Worm (Caenorhabditis elegans): Measurements from ENCODE around the gene F17C11.2.

Gene F17C11.2

DNA sequence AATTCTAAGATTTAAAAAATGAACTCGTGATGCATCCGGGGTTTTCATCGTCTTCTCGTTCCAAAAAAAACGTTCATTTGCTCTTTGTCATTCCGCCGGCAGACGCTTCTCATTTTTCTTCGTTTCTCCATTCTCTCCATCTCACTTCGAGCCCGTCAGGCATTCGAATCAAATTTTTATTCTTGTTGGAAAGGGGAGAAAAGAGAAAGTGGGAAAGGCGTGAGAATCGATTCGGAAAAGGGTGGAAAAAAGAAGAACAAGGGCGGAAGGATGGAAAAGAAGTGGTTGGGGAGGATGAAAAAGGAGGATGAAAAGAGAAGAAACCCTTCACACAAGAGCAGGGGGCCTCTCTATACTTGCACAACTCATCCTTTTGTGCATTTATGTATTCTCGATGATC lies 43.2 kb upstream of the F17C11.2 start:
- TF ChIP-seq ceh-31 (tag; optimal IDR thresholded peaks at IDR 0.05) (peak; percentile 9), ceh-48 (tag; optimal IDR thresholded peaks at IDR 0.05) (peak; percentile 18), unc-42 (tag; optimal IDR thresholded peaks at IDR 0.05) (peak; percentile 58), C38D4.7 (GFP tag; optimal IDR thresholded peaks at IDR 0.05) (no peak)

DNA sequence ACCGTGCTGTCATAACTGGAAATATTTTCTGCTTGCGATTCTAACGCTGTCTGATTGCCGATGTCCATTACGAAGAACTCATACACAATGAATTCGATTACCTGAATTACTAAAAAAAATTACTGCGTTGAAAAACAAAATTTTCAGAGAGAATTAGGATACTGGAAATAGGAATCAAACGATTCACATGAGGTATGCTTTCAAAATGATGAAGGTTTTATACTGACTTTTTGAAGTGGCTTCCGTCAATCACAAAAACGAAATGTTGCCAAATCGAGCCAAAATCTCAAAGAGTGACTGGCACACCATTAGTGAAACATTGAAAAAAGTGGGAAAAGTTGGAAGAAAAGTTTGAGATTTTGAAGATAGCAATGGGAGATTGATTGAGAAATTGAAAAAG lies 39.0 kb upstream of the F17C11.2 start, which contains the start of gene zzz-1:
TSS of gene zzz-1 (minus strand) at position 101 of the 400 bp plus-strand sequence.
- TF ChIP-seq ref-2 (tag; optimal IDR thresholded peaks at IDR 0.05) (no peak), dmd-4 (tag; optimal IDR thresholded peaks at IDR 0.05; ENCODE audit: borderline replicate concordance) (no peak), sox-2 (GFP tag; IDR thresholded peaks at IDR 0.05) (no peak), ceh-18 (tag; optimal IDR thresholded peaks at IDR 0.05) (no peak), fkh-6 (tag; optimal IDR thresholded peaks at IDR 0.05) (no peak), nhr-232 (tag; optimal IDR thresholded peaks at IDR 0.05) (no peak), madf-2 (tag; optimal IDR thresholded peaks at IDR 0.05) (no peak), unc-86 (tag; optimal IDR thresholded peaks at IDR 0.05) (no peak), elt-2 (tag; optimal IDR thresholded peaks at IDR 0.05) (no peak), lim-6 (tag; optimal IDR thresholded peaks at IDR 0.05) (no peak), ama-1 (optimal IDR thresholded peaks at IDR 0.05) (no peak), che-1 (tag; optimal IDR thresholded peaks at IDR 0.05) (no peak), ceh-6 (GFP tag; optimal IDR thresholded peaks at IDR 0.05) (no peak), sdc-2 (tag; optimal IDR thresholded peaks at IDR 0.05) (no peak)

DNA sequence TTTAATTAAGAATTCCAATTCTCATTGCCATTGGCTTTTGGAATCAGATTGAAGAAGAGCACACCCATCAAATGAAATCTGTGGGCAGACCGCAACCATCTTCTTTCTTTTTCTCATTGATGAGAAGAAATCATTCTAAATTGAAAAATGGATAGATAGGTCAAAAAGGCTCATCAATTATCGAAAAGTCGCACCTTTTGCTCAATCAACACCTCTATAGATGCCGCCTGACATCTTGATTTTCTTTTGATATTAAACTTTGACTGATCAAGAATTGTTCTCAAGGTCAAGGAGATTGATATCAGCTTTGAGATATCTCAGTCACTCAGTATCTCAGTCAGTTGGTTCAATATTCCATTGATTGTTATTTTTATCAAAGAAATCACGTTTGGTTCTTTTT lies 38.1 kb upstream of the F17C11.2 start:
- no peak for TF ChIP-seq che-1 (tag; optimal IDR thresholded peaks at IDR 0.05)
- no peak for TF ChIP-seq unc-42 (tag; optimal IDR thresholded peaks at IDR 0.05)
- no peak for TF ChIP-seq ztf-16 (tag; optimal IDR thresholded peaks at IDR 0.05)
- no peak for TF ChIP-seq hlh-8 (tag; optimal IDR thresholded peaks at IDR 0.05)
- no peak for TF ChIP-seq elt-4 (tag; optimal IDR thresholded peaks at IDR 0.05)
- no peak for TF ChIP-seq ahr-1 (tag; optimal IDR thresholded peaks at IDR 0.05)
- no peak for TF ChIP-seq nhr-232 (tag; optimal IDR thresholded peaks at IDR 0.05)
- no peak for TF ChIP-seq zip-5 (tag; optimal IDR thresholded peaks at IDR 0.05)
- no peak for TF ChIP-seq tbx-7 (tag; optimal IDR thresholded peaks at IDR 0.05)
- TF ChIP-seq ceh-24 (tag; optimal IDR thresholded peaks at IDR 0.05): no peak
- no peak for TF ChIP-seq elt-2 (tag; optimal IDR thresholded peaks at IDR 0.05)
- TF ChIP-seq ets-4 (tag; optimal IDR thresholded peaks at IDR 0.05): no peak
- TF ChIP-seq sox-2 (GFP tag; IDR thresholded peaks at IDR 0.05): no peak

DNA sequence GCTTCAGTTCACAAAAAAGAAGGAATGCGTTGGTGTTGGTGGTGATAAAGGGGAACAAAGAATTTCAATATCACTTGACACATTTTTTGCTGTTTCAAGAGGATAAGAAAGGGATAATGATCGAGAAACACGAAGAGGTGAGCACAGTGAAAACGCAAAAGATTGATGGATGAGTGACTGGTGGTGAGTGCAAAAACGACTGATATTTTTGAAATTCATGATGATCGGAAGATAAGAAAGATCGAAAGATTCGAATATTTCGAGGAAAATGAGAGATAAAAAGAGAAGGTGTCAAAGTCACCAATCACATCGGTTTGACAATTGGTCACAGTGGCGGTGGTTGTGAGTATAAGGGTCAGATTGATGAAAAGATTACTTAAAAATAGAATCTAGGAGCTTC lies 32.1 kb upstream of the F17C11.2 start:
- TF ChIP-seq ceh-18 (tag; optimal IDR thresholded peaks at IDR 0.05) (peak; percentile 2), tbx-7 (tag; optimal IDR thresholded peaks at IDR 0.05) (no peak)

DNA sequence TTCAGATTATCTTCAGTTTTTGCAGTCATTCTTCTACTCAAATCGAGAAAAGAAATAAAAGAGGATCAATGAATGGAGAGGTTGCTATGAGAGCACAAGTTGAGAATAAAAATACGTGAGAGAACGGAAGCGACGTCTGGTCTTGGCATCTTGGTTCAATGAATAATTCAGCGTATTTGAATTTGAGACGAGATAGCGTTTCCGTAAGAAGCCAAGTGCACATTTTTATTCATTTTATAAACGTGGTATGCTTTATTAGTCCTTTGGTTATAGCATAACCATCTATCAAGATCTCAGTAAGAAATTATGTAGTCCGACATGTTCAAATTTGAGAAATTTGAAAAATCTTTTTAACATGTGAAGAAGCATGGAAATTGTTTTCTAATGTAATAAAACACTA lies 29.7 kb upstream of the F17C11.2 start, which contains the start of gene F58B4.2:
TSS of gene F58B4.2 (minus strand) at position 101 of the 400 bp plus-strand sequence.
- TF ChIP-seq pros-1 (tag; optimal IDR thresholded peaks at IDR 0.05): no peak
- no peak for TF ChIP-seq ceh-30 (tag; optimal IDR thresholded peaks at IDR 0.05)
- no peak for TF ChIP-seq ceh-14 (tag; optimal IDR thresholded peaks at IDR 0.05)
- no peak for TF ChIP-seq odd-2 (tag; optimal IDR thresholded peaks at IDR 0.05)
- no peak for TF ChIP-seq F13H6.1 (tag; optimal IDR thresholded peaks at IDR 0.05)
- no peak for TF ChIP-seq ztf-16 (tag; optimal IDR thresholded peaks at IDR 0.05)
- TF ChIP-seq pha-2 (tag; optimal IDR thresholded peaks at IDR 0.05): no peak
- no peak for TF ChIP-seq ceh-31 (tag; optimal IDR thresholded peaks at IDR 0.05)
- no peak for TF ChIP-seq ceh-24 (tag; optimal IDR thresholded peaks at IDR 0.05)
- no peak for TF ChIP-seq ceh-48 (tag; optimal IDR thresholded peaks at IDR 0.05)
- no peak for TF ChIP-seq pax-1 (tag; optimal IDR thresholded peaks at IDR 0.05)
- TF ChIP-seq T23F11.4 (GFP tag; optimal IDR thresholded peaks at IDR 0.05): no peak
- no peak for TF ChIP-seq zip-5 (tag; optimal IDR thresholded peaks at IDR 0.05)

DNA sequence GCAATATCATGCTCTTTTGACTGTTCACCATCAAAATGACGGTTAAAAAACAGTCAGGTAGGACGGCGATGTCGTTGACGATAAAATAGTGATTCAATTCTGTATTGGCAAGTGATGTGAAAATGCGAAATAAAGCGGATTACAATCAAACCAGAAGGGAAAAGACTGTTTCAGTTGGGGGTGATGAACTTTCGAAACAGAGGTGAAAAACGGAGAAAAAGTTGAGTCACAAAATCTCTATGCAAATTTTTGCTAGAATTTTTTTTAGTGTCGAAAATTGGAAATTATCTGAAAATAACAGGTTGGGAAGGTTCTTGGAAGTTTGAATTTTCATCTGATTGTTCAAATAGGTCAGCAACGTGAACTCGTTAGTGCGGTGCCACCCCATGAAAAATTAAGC lies 26.3 kb upstream of the F17C11.2 start, which contains the start of gene nas-31:
TSS of gene nas-31 (minus strand) at position 101 of the 400 bp plus-strand sequence.
- TF ChIP-seq ama-1 (optimal IDR thresholded peaks at IDR 0.05): no peak
- no peak for TF ChIP-seq ahr-1 (tag; optimal IDR thresholded peaks at IDR 0.05)
- no peak for TF ChIP-seq tbx-7 (tag; optimal IDR thresholded peaks at IDR 0.05)
- no peak for TF ChIP-seq C08G9.2 (tag; optimal IDR thresholded peaks at IDR 0.05)
- TF ChIP-seq odd-2 (tag; optimal IDR thresholded peaks at IDR 0.05): no peak
- TF ChIP-seq T23F11.4 (GFP tag; optimal IDR thresholded peaks at IDR 0.05): no peak
- no peak for TF ChIP-seq pha-4 (tag; optimal IDR thresholded peaks at IDR 0.05)
- no peak for TF ChIP-seq hlh-15 (tag; optimal IDR thresholded peaks at IDR 0.05)
- no peak for TF ChIP-seq F13H6.1 (tag; optimal IDR thresholded peaks at IDR 0.05)
- no peak for TF ChIP-seq ztf-16 (tag; optimal IDR thresholded peaks at IDR 0.05)
- TF ChIP-seq K09A11.1 (tag; optimal IDR thresholded peaks at IDR 0.05; ENCODE audit: insufficient read depth): no peak
- TF ChIP-seq fkh-10 (GFP tag; optimal IDR thresholded peaks at IDR 0.05): no peak
- no peak for TF ChIP-seq pat-9 (tag; optimal IDR thresholded peaks at IDR 0.05)
- no peak for TF ChIP-seq hlh-30 (tag; optimal IDR thresholded peaks at IDR 0.05; ENCODE audit: insufficient read depth)
- TF ChIP-seq fax-1 (tag; optimal IDR thresholded peaks at IDR 0.05): no peak
- TF ChIP-seq unc-86 (tag; optimal IDR thresholded peaks at IDR 0.05): no peak
